Fruit fly (Drosophila melanogaster) S2 (cell line): ENCODE data around the gene alpha-Est2.

Experiments
- CG8478 ChIP-seq: fragments of >200 bp; optimal IDR thresholded peaks from 2 replicates; lab custom pipeline; 2018
- CTCF ChIP-seq, 2 experiments: fragments of >200 bp; optimal IDR thresholded peaks; 2 replicates each; lab custom pipeline; 2018

DNA sequence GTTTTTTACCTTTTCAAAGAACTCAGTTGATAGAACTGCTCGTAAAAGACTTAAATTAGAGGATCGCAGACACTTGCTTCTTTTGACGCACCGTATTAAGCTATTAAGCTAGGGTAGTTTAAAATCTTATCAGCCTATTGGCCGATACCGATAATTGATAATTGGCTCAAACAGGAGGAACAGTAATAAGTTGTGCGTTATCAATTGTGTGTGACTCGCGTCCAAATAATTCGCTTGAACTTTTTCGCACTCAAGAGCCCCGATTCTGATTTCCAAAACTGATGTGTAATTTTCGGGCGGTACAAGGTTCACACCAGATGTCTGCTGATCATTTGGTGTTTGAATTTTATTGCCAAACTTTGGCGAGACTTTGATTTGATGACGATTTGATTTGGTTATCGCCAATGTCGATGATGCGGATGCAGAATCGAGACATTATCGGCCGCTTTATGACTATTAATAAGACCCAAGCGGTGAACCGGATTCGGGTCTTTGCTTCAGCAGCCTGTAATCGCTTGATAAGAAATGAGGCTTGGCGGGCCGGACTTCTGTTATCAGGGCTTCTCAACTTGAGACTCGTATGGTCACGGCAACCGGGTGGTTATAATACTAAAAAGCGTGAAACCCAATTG is 27.3 kb upstream of the alpha-Est2 start:
- TF ChIP-seq CTCF (optimal IDR thresholded peaks at IDR 0.05; lab: Kevin White, UChicago) = no peak
- TF ChIP-seq CG8478 (lab: Kevin White, UChicago) = no peak
